Fruit fly (Drosophila melanogaster) whole organism, embryonic: Measurements from ENCODE around the gene CG31800.
A peak's percentile ranks its signal among the peaks of the same experiment; 100 is the strongest.

Source experiments
- Asciz ChIP-seq: fragments of 200-800 bp; sonication (Bioruptor generic); optimal IDR thresholded peaks from 2 replicates; lab custom pipeline; 2017; ENCODE audit warnings: missing biosample characterization, mild to moderate bottlenecking, missing genetic modification characterization, missing genetic modification reagents
- Atf6 ChIP-seq: fragments of 200-800 bp; sonication (Bioruptor generic); IDR thresholded peaks from 2 replicates; pipeline ENCODE4 v1.3.6; 2022; ENCODE audit warnings: missing biosample characterization, missing genetic modification characterization
- B-H1 ChIP-seq: fragments of 200-800 bp; sonication (Bioruptor generic); IDR thresholded peaks from 3 replicates; pipeline ENCODE4 v1.3.6; 2022; ENCODE audit warnings: missing biosample characterization, missing genetic modification characterization
- BtbVII ChIP-seq: fragments of 200-800 bp; sonication (Bioruptor generic); optimal IDR thresholded peaks from 3 replicates; lab custom pipeline; 2017; ENCODE audit warnings: missing biosample characterization, mild to moderate bottlenecking, missing genetic modification characterization
- CG12071 ChIP-seq: fragments of 200-800 bp; sonication (Bioruptor generic); optimal IDR thresholded peaks from 3 replicates; lab custom pipeline; 2018; ENCODE audit warnings: missing biosample characterization, mild to moderate bottlenecking, missing genetic modification characterization
- CG12236 ChIP-seq: fragments of 200-800 bp; sonication (Bioruptor generic); optimal IDR thresholded peaks from 2 replicates; lab custom pipeline; 2016; ENCODE audit warnings: missing biosample characterization, missing genetic modification characterization
- CG1233 ChIP-seq: fragments of 200-800 bp; sonication (Bioruptor generic); optimal IDR thresholded peaks from 4 replicates; lab custom pipeline; 2018; ENCODE audit warnings: missing biosample characterization, mild to moderate bottlenecking, missing genetic modification characterization
- CG14710 ChIP-seq: fragments of 200-800 bp; sonication (Bioruptor generic); optimal IDR thresholded peaks from 3 replicates; lab custom pipeline; 2019; ENCODE audit warnings: missing biosample characterization, mild to moderate bottlenecking, missing genetic modification characterization, moderate library complexity
- CG1602 ChIP-seq: fragments of 200-800 bp; sonication (Bioruptor generic); optimal IDR thresholded peaks from 3 replicates; lab custom pipeline; 2016; ENCODE audit warnings: missing biosample characterization, missing genetic modification characterization
- CG17186 ChIP-seq: fragments of 200-800 bp; sonication (Bioruptor generic); optimal IDR thresholded peaks from 3 replicates; lab custom pipeline; 2017; ENCODE audit warnings: missing biosample characterization, missing genetic modification reagents, missing genetic modification characterization
- CG17612 ChIP-seq: fragments of 200-800 bp; sonication (Bioruptor generic); IDR thresholded peaks from 2 replicates; pipeline ENCODE4 v1.3.6; 2022; ENCODE audit warnings: missing biosample characterization, missing genetic modification characterization
- CG18011 ChIP-seq: fragments of 200-800 bp; sonication (Bioruptor generic); optimal IDR thresholded peaks from 2 replicates; lab custom pipeline; 2017; ENCODE audit warnings: missing biosample characterization, missing genetic modification characterization, mild to moderate bottlenecking, moderate library complexity, missing genotype
- CG2129 ChIP-seq: fragments of 200-800 bp; sonication (Bioruptor generic); IDR thresholded peaks from 2 replicates; pipeline ENCODE4 v1.3.6; 2022; ENCODE audit warnings: missing biosample characterization, missing genetic modification characterization; ENCODE audit not compliant: partially characterized antibody
- CG2889 ChIP-seq: fragments of 200-800 bp; sonication (Bioruptor generic); IDR thresholded peaks from 3 replicates; pipeline ENCODE4 v1.3.6; 2022; ENCODE audit warnings: missing biosample characterization, missing genetic modification characterization
- CG31224 ChIP-seq: fragments of 200-800 bp; sonication (Bioruptor generic); IDR thresholded peaks from 2 replicates; pipeline ENCODE4 v1.3.6; 2022; ENCODE audit warnings: missing biosample characterization, missing genetic modification characterization
- CG32767 ChIP-seq: fragments of 200-800 bp; sonication (Bioruptor generic); IDR thresholded peaks from 2 replicates; pipeline ENCODE4 v1.3.6; 2022; ENCODE audit warnings: missing biosample characterization, missing genetic modification characterization
- CG33213 ChIP-seq: fragments of 200-800 bp; sonication (Bioruptor generic); optimal IDR thresholded peaks from 3 replicates; lab custom pipeline; 2016; ENCODE audit warnings: missing biosample characterization, missing genetic modification characterization
- CG3838 ChIP-seq: fragments of 200-800 bp; sonication (Bioruptor generic); optimal IDR thresholded peaks from 3 replicates; lab custom pipeline; 2016; ENCODE audit warnings: missing biosample characterization, missing genetic modification characterization
- CG4707 ChIP-seq: fragments of 200-800 bp; sonication (Bioruptor generic); optimal IDR thresholded peaks from 2 replicates; lab custom pipeline; 2018; ENCODE audit warnings: missing biosample characterization, mild to moderate bottlenecking, missing genetic modification characterization, moderate library complexity
- CG7271 ChIP-seq: fragments of 200-800 bp; sonication (Bioruptor generic); optimal IDR thresholded peaks from 2 replicates; lab custom pipeline; 2018; ENCODE audit warnings: missing biosample characterization, mild to moderate bottlenecking, missing genetic modification characterization, moderate library complexity
- CG8478 ChIP-seq: fragments of >200 bp; optimal IDR thresholded peaks from 2 replicates; lab custom pipeline; 2018
- CG8924 ChIP-seq: fragments of 200-800 bp; optimal IDR thresholded peaks from 3 replicates; lab custom pipeline; 2019; ENCODE audit warnings: missing biosample characterization, mild to moderate bottlenecking, missing genetic modification characterization, moderate library complexity
- CG9437 ChIP-seq: fragments of 200-800 bp; sonication (Bioruptor generic); optimal IDR thresholded peaks from 2 replicates; lab custom pipeline; 2018; ENCODE audit warnings: missing biosample characterization, mild to moderate bottlenecking, missing genetic modification characterization
- CTCF ChIP-seq: fragments of 200-800 bp; sonication (Bioruptor generic); optimal IDR thresholded peaks from 2 replicates; lab custom pipeline; 2017; ENCODE audit warnings: missing biosample characterization, mild to moderate bottlenecking, missing genetic modification characterization, moderate library complexity
- Camta ChIP-seq: fragments of 200-800 bp; sonication (Bioruptor generic); optimal IDR thresholded peaks from 2 replicates; lab custom pipeline; 2016; ENCODE audit warnings: missing biosample characterization, missing genetic modification characterization
- CoRest ChIP-seq: fragments of 200-800 bp; sonication (Bioruptor generic); optimal IDR thresholded peaks from 3 replicates; lab custom pipeline; 2018; ENCODE audit warnings: missing biosample characterization, mild to moderate bottlenecking, missing genetic modification characterization, moderate library complexity
- Dad ChIP-seq: fragments of 200-800 bp; sonication (Bioruptor generic); optimal IDR thresholded peaks from 3 replicates; lab custom pipeline; 2016; ENCODE audit warnings: missing biosample characterization, missing genetic modification characterization
- Dll ChIP-seq: fragments of 200-800 bp; sonication (Bioruptor generic); IDR thresholded peaks from 4 replicates; pipeline ENCODE4 v1.3.6; 2022; ENCODE audit warnings: missing biosample characterization, missing genetic modification characterization; ENCODE audit not compliant: partially characterized antibody
- H15 ChIP-seq: fragments of 200-800 bp; sonication (Bioruptor generic); IDR thresholded peaks from 3 replicates; pipeline ENCODE4 v1.3.6; 2022; ENCODE audit warnings: missing biosample characterization, missing genetic modification characterization
- Hr51 ChIP-seq, 2 experiments: fragments of 200-800 bp; sonication (Bioruptor generic); optimal IDR thresholded peaks; 2 replicates in 1 of 2; 3 replicates in 1 of 2; lab custom pipeline; 2016 to 2018; ENCODE audit warnings: missing biosample characterization in 2 of 2, missing genetic modification characterization in 2 of 2, mild to moderate bottlenecking in 1 of 2, moderate library complexity in 1 of 2
- Oli ChIP-seq: fragments of 200-800 bp; sonication (Bioruptor generic); optimal IDR thresholded peaks from 2 replicates; lab custom pipeline; 2018; ENCODE audit warnings: missing biosample characterization, mild to moderate bottlenecking, missing genetic modification characterization, moderate library complexity
- PHDP ChIP-seq: fragments of 200-800 bp; sonication (Bioruptor generic); optimal IDR thresholded peaks from 3 replicates; lab custom pipeline; 2018; ENCODE audit warnings: missing biosample characterization, mild to moderate bottlenecking, missing genetic modification characterization, moderate library complexity
- Ravus ChIP-seq: fragments of 200-800 bp; sonication (Bioruptor generic); IDR thresholded peaks from 2 replicates; pipeline ENCODE4 v1.3.6; 2022; ENCODE audit warnings: missing biosample characterization, missing genetic modification characterization
- Sox100B ChIP-seq: fragments of 200-800 bp; sonication (Bioruptor generic); optimal IDR thresholded peaks from 3 replicates; lab custom pipeline; 2018; ENCODE audit warnings: missing biosample characterization, mild to moderate bottlenecking, missing genetic modification characterization
- TFAM ChIP-seq: fragments of 200-800 bp; sonication (Bioruptor generic); optimal IDR thresholded peaks from 2 replicates; lab custom pipeline; 2017; ENCODE audit warnings: missing biosample characterization, missing genetic modification characterization, inconsistent platforms
- Tbp ChIP-seq: fragments of >200 bp; optimal IDR thresholded peaks from 2 replicates; lab custom pipeline; 2018; ENCODE audit warnings: missing biosample characterization, missing genetic modification characterization
- Vsx1 ChIP-seq: fragments of 200-800 bp; sonication (Bioruptor generic); optimal IDR thresholded peaks from 2 replicates; lab custom pipeline; 2017; ENCODE audit warnings: missing biosample characterization, mild to moderate bottlenecking, missing genetic modification characterization, missing genetic modification reagents
- YL-1 ChIP-seq: fragments of 200-800 bp; sonication (Bioruptor generic); optimal IDR thresholded peaks from 3 replicates; lab custom pipeline; 2017; ENCODE audit warnings: missing biosample characterization, mild to moderate bottlenecking, missing genetic modification characterization
- abd-A ChIP-seq: fragments of 200-800 bp; sonication (Bioruptor generic); optimal IDR thresholded peaks from 3 replicates; lab custom pipeline; 2019; ENCODE audit warnings: missing biosample characterization, mild to moderate bottlenecking, missing genetic modification characterization, moderate library complexity
- bcd ChIP-seq: fragments of 200-800 bp; sonication (Bioruptor generic); optimal IDR thresholded peaks from 2 replicates; lab custom pipeline; 2017; ENCODE audit warnings: missing biosample characterization, mild to moderate bottlenecking, missing genetic modification characterization
- hbn ChIP-seq: fragments of 200-800 bp; sonication (Bioruptor generic); IDR thresholded peaks from 2 replicates; pipeline ENCODE4 v1.3.6; 2022; ENCODE audit warnings: missing biosample characterization, missing genetic modification characterization; ENCODE audit not compliant: partially characterized antibody
- hkb ChIP-seq, 2 experiments: fragments of 200-800 bp in 1 of 2; fragments of >200 bp in 1 of 2; sonication (Bioruptor generic) in 1 of 2; IDR thresholded peaks in 1 of 2; optimal IDR thresholded peaks in 1 of 2; 2 replicates each; pipeline versions ENCODE4 v1.3.6 to Lab custom; 2017 to 2022; ENCODE audit warnings: missing biosample characterization in 1 of 2, missing genetic modification characterization in 1 of 2
- ind ChIP-seq: fragments of 200-800 bp; sonication (Bioruptor generic); optimal IDR thresholded peaks from 3 replicates; lab custom pipeline; 2016; ENCODE audit warnings: missing biosample characterization, missing genetic modification characterization
- jigr1 ChIP-seq: fragments of 200-800 bp; sonication (Bioruptor generic); IDR thresholded peaks from 3 replicates; pipeline ENCODE4 v1.3.6; 2022; ENCODE audit warnings: missing biosample characterization, missing genetic modification characterization
- psq ChIP-seq: fragments of 200-800 bp; sonication (Bioruptor generic); optimal IDR thresholded peaks from 2 replicates; lab custom pipeline; 2017; ENCODE audit warnings: missing biosample characterization, missing genetic modification characterization
- schlank ChIP-seq: fragments of 200-800 bp; sonication (Bioruptor generic); optimal IDR thresholded peaks from 2 replicates; lab custom pipeline; 2018; ENCODE audit warnings: missing biosample characterization, mild to moderate bottlenecking, missing genetic modification characterization
- sim ChIP-seq: fragments of 200-800 bp; sonication (Bioruptor generic); IDR thresholded peaks from 2 replicates; pipeline ENCODE4 v1.3.6; 2022; ENCODE audit warnings: missing biosample characterization, missing genetic modification characterization
- sima ChIP-seq: fragments of 200-800 bp; sonication (Bioruptor generic); optimal IDR thresholded peaks from 2 replicates; lab custom pipeline; 2016; ENCODE audit warnings: missing biosample characterization, missing genetic modification characterization
- sna ChIP-seq: fragments of 200-800 bp; sonication (Bioruptor generic); IDR thresholded peaks from 2 replicates; pipeline ENCODE4 v1.3.6; 2022; ENCODE audit warnings: missing biosample characterization, missing genetic modification characterization; ENCODE audit not compliant: partially characterized antibody
- trem ChIP-seq: fragments of 200-800 bp; optimal IDR thresholded peaks from 3 replicates; lab custom pipeline; 2019; ENCODE audit warnings: missing biosample characterization, mild to moderate bottlenecking, missing genetic modification characterization, moderate library complexity
- zen2 ChIP-seq: fragments of 200-800 bp; sonication (Bioruptor generic); IDR thresholded peaks from 3 replicates; pipeline ENCODE4 v1.3.6; 2022; ENCODE audit warnings: missing biosample characterization, missing genetic modification characterization; ENCODE audit not compliant: partially characterized antibody
- zfh1 ChIP-seq: fragments of 200-800 bp; sonication (Bioruptor generic); IDR thresholded peaks from 3 replicates; pipeline ENCODE4 v1.3.6; 2022; ENCODE audit warnings: missing biosample characterization, missing genetic modification characterization

CG31800 gene

DNA sequence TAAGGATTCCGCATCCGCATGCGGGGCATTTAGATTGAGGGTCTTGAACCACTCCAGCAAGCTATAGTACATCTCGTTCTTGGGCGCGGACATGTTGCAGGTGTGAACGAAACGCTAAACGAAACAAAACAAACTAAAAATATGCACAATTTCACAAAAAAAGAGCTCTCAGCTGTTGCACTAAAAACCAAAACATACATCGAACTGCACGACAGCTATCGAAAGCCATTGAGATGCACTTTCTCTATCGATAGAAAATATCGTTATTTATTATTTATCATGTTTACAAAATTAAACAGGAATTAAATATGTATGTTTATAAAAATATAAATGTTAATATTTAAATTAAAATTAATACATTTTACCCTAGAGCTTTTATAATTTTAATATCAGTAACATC is 1.1 kb downstream of the CG31800 start, which contains the start of gene hook (continued):
- TF ChIP-seq hbn (GFP tag; lab: Robert Waterston, UW) (peak; percentile 75), CG17612 (GFP tag; lab: Robert Waterston, UW) (no peak), Tbp (GFP tag; lab: Kevin White, UChicago) (no peak), CG1233 (GFP tag; lab: Kevin White, UChicago) (no peak), CG2889 (GFP tag; lab: Robert Waterston, UW) (no peak), ind (no peak), Dad (GFP tag; lab: Kevin White, UChicago) (no peak), schlank (tag; lab: Kevin White, UChicago) (no peak), Vsx1 (GFP tag; lab: Kevin White, UChicago) (no peak), sna (GFP tag; lab: Robert Waterston, UW) (peak; percentile 82), CG3838 (GFP tag; lab: Kevin White, UChicago) (no peak), CTCF (no peak), B-H1 (GFP tag; lab: Robert Waterston, UW) (no peak), CG7271 (tag; lab: Kevin White, UChicago) (no peak), YL-1 (GFP tag; lab: Kevin White, UChicago) (no peak), jigr1 (GFP tag; lab: Robert Waterston, UW) (no peak), bcd (GFP tag; lab: Kevin White, UChicago) (no peak), sima (GFP tag; lab: Kevin White, UChicago) (no peak), zfh1 (GFP tag; lab: Robert Waterston, UW) (no peak), CG12236 (GFP tag; lab: Kevin White, UChicago) (no peak), Oli (tag; lab: Kevin White, UChicago) (no peak), Camta (GFP tag; lab: Kevin White, UChicago) (no peak), zen2 (GFP tag; lab: Robert Waterston, UW) (peak; percentile 75), Ravus (no peak), Atf6 (no peak), TFAM (GFP tag; lab: Kevin White, UChicago) (no peak), CG1602 (GFP tag; lab: Kevin White, UChicago) (no peak), sim (GFP tag; lab: Robert Waterston, UW) (no peak), H15 (no peak), CG12071 (GFP tag; lab: Kevin White, UChicago) (no peak), PHDP (tag; lab: Kevin White, UChicago) (no peak), CG9437 (GFP tag; lab: Kevin White, UChicago) (no peak), CG17186 (GFP tag; lab: Kevin White, UChicago) (no peak), Hr51 (GFP tag; optimal IDR thresholded peaks at IDR 0.05; lab: Kevin White, UChicago) (no peak), CG4707 (GFP tag; lab: Kevin White, UChicago) (no peak), trem (tag; lab: Kevin White, UChicago) (peak; percentile 52), CG2129 (peak; percentile 63), CG8478 (lab: Kevin White, UChicago) (no peak), Asciz (no peak), psq (GFP tag; lab: Kevin White, UChicago) (no peak), CG32767 (GFP tag; lab: Robert Waterston, UW) (no peak), CG14710 (tag; lab: Kevin White, UChicago) (peak; percentile 15), CG18011 (GFP tag; lab: Kevin White, UChicago) (no peak), hkb (optimal IDR thresholded peaks at IDR 0.05; lab: Kevin White, UChicago) (no peak), hkb (GFP tag; IDR thresholded peaks at IDR 0.05; lab: Robert Waterston, UW) (no peak), Dll (GFP tag; lab: Robert Waterston, UW) (peak; percentile 85), BtbVII (GFP tag; lab: Kevin White, UChicago) (no peak), CG8924 (no peak), CG31224 (no peak), CoRest (tag; lab: Kevin White, UChicago) (no peak), CG33213 (GFP tag; lab: Kevin White, UChicago) (no peak), abd-A (tag; lab: Kevin White, UChicago) (no peak), Sox100B (GFP tag; lab: Kevin White, UChicago) (no peak)
